Worm (Caenorhabditis elegans) whole organism, L4 larva: ENCODE results near the gene C02F5.13.

ENCODE experiments used
- F26F4.8 ChIP-seq: fragments of 200-800 bp; sonication (Bioruptor generic); conservative IDR thresholded peaks from 2 replicates; pipeline ENCODE4 v1.3.6; 2022; ENCODE audit warnings: missing genetic modification characterization, missing compliant biosample characterization
- Y105C5A.15 ChIP-seq: fragments of 200-800 bp; sonication (Bioruptor generic); IDR thresholded peaks from 2 replicates; pipeline ENCODE4 v1.3.6; 2022; ENCODE audit warnings: missing genetic modification characterization, missing compliant biosample characterization
- Y75B8A.6 ChIP-seq: fragments of 200-800 bp; sonication (Bioruptor generic); IDR thresholded peaks from 2 replicates; pipeline ENCODE4 v1.3.6; 2022; ENCODE audit warnings: missing genetic modification reagents, missing genetic modification characterization, missing compliant biosample characterization
- aly-2 ChIP-seq: sonication (generic microtip); optimal IDR thresholded peaks from 2 replicates; lab custom pipeline; 2018; ENCODE audit warnings: missing biosample characterization, missing genetic modification characterization
- ceh-28 ChIP-seq: fragments of 150-350 bp; optimal IDR thresholded peaks from 2 replicates; lab custom pipeline; 2014; ENCODE audit warnings: missing biosample characterization, missing genetic modification reagents, missing genetic modification characterization
- ceh-32 ChIP-seq: sonication (generic microtip); optimal IDR thresholded peaks from 2 replicates; lab custom pipeline; 2016; ENCODE audit warnings: mild to moderate bottlenecking, missing genetic modification characterization, missing compliant biosample characterization; ENCODE audit not compliant: poor library complexity
- ces-1 ChIP-seq: fragments of 150-350 bp; sonication (generic microtip); optimal IDR thresholded peaks from 4 replicates; lab custom pipeline; 2014; ENCODE audit warnings: missing biosample characterization, missing genetic modification reagents, missing genetic modification characterization
- ctbp-1 ChIP-seq: fragments of 200-800 bp; sonication (Bioruptor generic); IDR thresholded peaks from 2 replicates; pipeline ENCODE4 v1.3.6; 2022; ENCODE audit warnings: missing genetic modification reagents, missing genetic modification characterization, missing compliant biosample characterization
- daf-16 ChIP-seq, 3 experiments: sonication (generic microtip); optimal IDR thresholded peaks; 2 replicates each; lab custom pipeline; 2016 to 2017; ENCODE audit warnings: missing genetic modification characterization in 3 of 3, missing genetic modification reagents in 3 of 3, mild to moderate bottlenecking in 2 of 3, missing compliant biosample characterization in 2 of 3, missing biosample characterization in 1 of 3, moderate library complexity in 1 of 3
- dmd-6 ChIP-seq: fragments of 200-800 bp; sonication (Bioruptor generic); IDR thresholded peaks from 2 replicates; pipeline ENCODE4 v1.3.6; 2022; ENCODE audit warnings: missing genetic modification reagents, missing genetic modification characterization, missing compliant biosample characterization
- dmd-8 ChIP-seq: fragments of 200-800 bp; sonication (Bioruptor generic); IDR thresholded peaks from 2 replicates; pipeline ENCODE4 v1.3.6; 2022; ENCODE audit warnings: missing genetic modification characterization, missing compliant biosample characterization
- dmd-9 ChIP-seq: fragments of 200-800 bp; sonication (Bioruptor generic); IDR thresholded peaks from 2 replicates; pipeline ENCODE4 v1.3.6; 2022; ENCODE audit warnings: missing genetic modification reagents, missing genetic modification characterization, missing compliant biosample characterization
- dve-1 ChIP-seq: sonication (generic microtip); optimal IDR thresholded peaks from 2 replicates; lab custom pipeline; 2017; ENCODE audit warnings: antibody characterized with exemption, mild to moderate bottlenecking, missing genetic modification characterization, missing compliant biosample characterization; ENCODE audit not compliant: insufficient read depth
- egl-27 ChIP-seq: sonication (generic microtip); optimal IDR thresholded peaks from 3 replicates; lab custom pipeline; 2017; ENCODE audit warnings: missing biosample characterization, missing genetic modification reagents, missing genetic modification characterization
- egl-43 ChIP-seq: fragments of 200-800 bp; sonication (Bioruptor generic); IDR thresholded peaks from 2 replicates; pipeline ENCODE4 v1.3.6; 2022; ENCODE audit warnings: missing genetic modification reagents, missing genetic modification characterization, missing compliant biosample characterization
- hlh-11 ChIP-seq: fragments of 200-800 bp; sonication (Bioruptor generic); optimal IDR thresholded peaks from 2 replicates; lab custom pipeline; 2018; ENCODE audit warnings: mild to moderate bottlenecking, missing genetic modification characterization, missing compliant biosample characterization
- hlh-30 ChIP-seq: sonication (generic microtip); optimal IDR thresholded peaks from 2 replicates; lab custom pipeline; 2017; ENCODE audit warnings: antibody characterized with exemption, mild to moderate bottlenecking, missing genetic modification characterization, missing compliant biosample characterization; ENCODE audit not compliant: insufficient read depth
- hmg-1.1 ChIP-seq: fragments of 200-800 bp; sonication (Bioruptor generic); IDR thresholded peaks from 2 replicates; pipeline ENCODE4 v1.3.6; 2022; ENCODE audit warnings: missing genetic modification reagents, missing genetic modification characterization, missing compliant biosample characterization
- lin-1 ChIP-seq: fragments of 200-800 bp; sonication (Bioruptor generic); IDR thresholded peaks from 2 replicates; pipeline ENCODE4 v1.3.6; 2022; ENCODE audit warnings: missing genetic modification reagents, missing genetic modification characterization, missing compliant biosample characterization
- lin-15B ChIP-seq: fragments of 150-350 bp; sonication (generic microtip); optimal IDR thresholded peaks from 3 replicates; lab custom pipeline; 2014; ENCODE audit warnings: missing biosample characterization, missing genetic modification characterization
- lin-38 ChIP-seq: fragments of 200-800 bp; sonication (Bioruptor generic); IDR thresholded peaks from 2 replicates; pipeline ENCODE4 v1.3.6; 2022; ENCODE audit warnings: missing genetic modification reagents, missing genetic modification characterization, missing compliant biosample characterization
- lsy-2 ChIP-seq, 2 experiments: fragments of 150-350 bp in 1 of 2; sonication (generic microtip) in 1 of 2; optimal IDR thresholded peaks; 2 replicates each; lab custom pipeline; 2014 to 2017; ENCODE audit warnings: missing biosample characterization in 2 of 2, missing genetic modification characterization in 2 of 2
- mep-1 ChIP-seq: fragments of 150-350 bp; sonication (generic microtip); optimal IDR thresholded peaks from 3 replicates; lab custom pipeline; 2014; ENCODE audit warnings: missing biosample characterization, missing genetic modification characterization
- mes-2 ChIP-seq: sonication (generic microtip); optimal IDR thresholded peaks from 2 replicates; lab custom pipeline; 2016; ENCODE audit warnings: missing genotype, mild to moderate bottlenecking, missing genetic modification characterization, missing compliant biosample characterization; ENCODE audit not compliant: poor library complexity, severe bottlenecking
- mxl-3 ChIP-seq: fragments of 200-800 bp; sonication (Bioruptor generic); optimal IDR thresholded peaks from 2 replicates; lab custom pipeline; 2018; ENCODE audit warnings: mild to moderate bottlenecking, missing genetic modification characterization, missing compliant biosample characterization
- nhr-102 ChIP-seq: sonication (generic microtip); optimal IDR thresholded peaks from 2 replicates; lab custom pipeline; 2016; ENCODE audit warnings: mild to moderate bottlenecking, missing genetic modification characterization, moderate library complexity, missing compliant biosample characterization
- nhr-25 ChIP-seq: sonication (generic microtip); optimal IDR thresholded peaks from 2 replicates; lab custom pipeline; 2017; ENCODE audit warnings: missing genetic modification characterization, mild to moderate bottlenecking, missing compliant biosample characterization, antibody characterized with exemption, moderate library complexity, borderline replicate concordance; ENCODE audit not compliant: insufficient read depth
- nhr-28 ChIP-seq: fragments of 150-350 bp; optimal IDR thresholded peaks from 2 replicates; lab custom pipeline; 2014; ENCODE audit warnings: missing biosample characterization, missing genetic modification characterization
- nhr-48 ChIP-seq: sonication (generic microtip); optimal IDR thresholded peaks from 2 replicates; lab custom pipeline; 2016; ENCODE audit warnings: mild to moderate bottlenecking, missing genetic modification characterization, missing compliant biosample characterization
- nhr-76 ChIP-seq: fragments of 150-350 bp; optimal IDR thresholded peaks from 2 replicates; lab custom pipeline; 2014; ENCODE audit warnings: missing biosample characterization, missing genetic modification characterization
- pha-4 ChIP-seq, 2 experiments: fragments of 150-350 bp in 1 of 2; fragments of 200-800 bp in 1 of 2; sonication (Bioruptor generic) in 1 of 2; IDR thresholded peaks in 1 of 2; optimal IDR thresholded peaks in 1 of 2; 2 replicates each; pipeline versions ENCODE4 v1.3.6 to Lab custom; 2014 to 2022; ENCODE audit warnings: missing genetic modification characterization in 2 of 2, missing genetic modification reagents in 2 of 2, missing biosample characterization in 1 of 2, missing compliant biosample characterization in 1 of 2
- pqm-1 ChIP-seq: sonication (generic microtip); optimal IDR thresholded peaks from 2 replicates; lab custom pipeline; 2017; ENCODE audit warnings: missing biosample characterization, missing genetic modification characterization
- sdz-12 ChIP-seq: fragments of 200-800 bp; sonication (Bioruptor generic); optimal IDR thresholded peaks from 2 replicates; lab custom pipeline; 2018; ENCODE audit warnings: mild to moderate bottlenecking, missing genetic modification characterization, missing compliant biosample characterization
- skn-1 ChIP-seq: fragments of 150-350 bp; optimal IDR thresholded peaks from 2 replicates; lab custom pipeline; 2014; ENCODE audit warnings: missing biosample characterization, missing genetic modification characterization
- tra-1 ChIP-seq: fragments of 200-800 bp; sonication (Bioruptor generic); IDR thresholded peaks from 2 replicates; pipeline ENCODE4 v1.3.6; 2022; ENCODE audit warnings: missing genetic modification reagents, missing genetic modification characterization, missing compliant biosample characterization
- unc-62 ChIP-seq, 3 experiments: fragments of 150-350 bp in 1 of 3; sonication (generic microtip); optimal IDR thresholded peaks in 2 of 3; peaks in 1 of 3; 1 replicate in 1 of 3; 2 replicates in 2 of 3; lab custom pipeline; 2014 to 2017; ENCODE audit warnings: missing biosample characterization in 3 of 3, missing genetic modification characterization in 3 of 3, missing genetic modification reagents in 3 of 3, missing genotype in 1 of 3
- vab-7 ChIP-seq: fragments of 200-800 bp; sonication (Bioruptor generic); IDR thresholded peaks from 2 replicates; pipeline ENCODE4 v1.3.6; 2022; ENCODE audit warnings: missing genetic modification reagents, missing genetic modification characterization, missing compliant biosample characterization
- zip-11 ChIP-seq: fragments of 200-800 bp; sonication (Bioruptor generic); IDR thresholded peaks from 2 replicates; pipeline ENCODE4 v1.3.6; 2022; ENCODE audit warnings: missing genetic modification characterization, missing compliant biosample characterization

Gene C02F5.13

DNA sequence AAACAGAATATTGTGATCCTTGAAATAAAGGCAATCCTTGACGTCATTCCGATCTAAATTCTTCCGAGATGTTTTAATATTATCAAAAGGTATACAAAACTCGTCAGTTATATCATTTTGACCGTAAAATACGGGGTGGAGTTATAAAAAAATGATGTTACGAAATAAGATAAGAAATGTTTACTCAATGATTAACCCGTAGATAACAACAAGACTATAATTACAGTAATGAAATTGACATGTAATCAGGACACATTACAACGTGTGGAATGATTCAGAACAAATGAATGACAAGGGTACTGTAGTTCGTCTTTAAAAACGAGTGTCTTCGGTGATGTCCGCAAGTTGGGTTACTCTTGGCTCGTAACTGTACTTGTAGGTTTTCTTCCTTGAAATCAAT lies 9.3 kb upstream of the C02F5.13 start, which contains the start of gene tsp-2 (continued):
- peak; percentile 76 for TF ChIP-seq dve-1
- no peak for TF ChIP-seq Y105C5A.15 (GFP tag; lab: Robert Waterston, UW)
- TF ChIP-seq nhr-25 (tag; lab: Kevin White, UChicago) = no peak
- no peak for TF ChIP-seq nhr-102 (tag; lab: Kevin White, UChicago)
- peak; percentile 88 for TF ChIP-seq nhr-28 (tag; lab: Kevin White, UChicago)
- no peak for TF ChIP-seq egl-43 (GFP tag; lab: Robert Waterston, UW)
- TF ChIP-seq pqm-1 = peak; percentile 39
- no peak for TF ChIP-seq aly-2 (tag; lab: Kevin White, UChicago)
- no peak for TF ChIP-seq pha-4 (GFP tag; IDR thresholded peaks at IDR 0.05; lab: Robert Waterston, UW)
- TF ChIP-seq pha-4 (tag; optimal IDR thresholded peaks at IDR 0.05; lab: Kevin White, UChicago) = no peak
- no peak for TF ChIP-seq mxl-3 (GFP tag; lab: Kevin White, UChicago)

DNA sequence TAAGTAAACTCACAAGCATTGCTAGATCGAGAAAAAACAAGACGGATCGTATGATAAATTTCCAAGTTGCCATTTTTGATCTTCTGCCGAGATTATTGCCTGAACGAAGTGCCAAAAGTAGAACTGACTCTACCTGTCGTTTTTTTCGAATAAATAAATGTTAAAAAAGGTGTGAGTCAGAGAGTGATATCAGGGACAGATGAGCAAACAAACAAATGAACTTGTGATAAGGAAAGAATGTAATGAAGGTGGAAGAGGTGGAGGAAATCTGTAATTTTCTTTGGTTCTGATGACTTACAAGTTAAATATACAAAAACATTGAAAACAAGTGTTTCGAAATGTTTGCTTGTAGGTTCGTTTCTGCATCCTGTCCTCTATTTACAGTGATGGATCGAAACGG lies 7.8 kb upstream of the C02F5.13 start, which contains the start of gene tsp-1:
Gene tsp-1 (minus strand): TSS at position 99 of the 400 bp plus-strand sequence.
- no peak for TF ChIP-seq sdz-12 (GFP tag; lab: Kevin White, UChicago)
- TF ChIP-seq nhr-28 (tag; lab: Kevin White, UChicago) = peak; percentile 27
- no peak for TF ChIP-seq lin-15B (tag; lab: Kevin White, UChicago)
- TF ChIP-seq pqm-1 = peak; percentile 55
- TF ChIP-seq daf-16 (GFP tag; optimal IDR thresholded peaks at IDR 0.05; lab: Kevin White, UChicago) = no peak
- TF ChIP-seq daf-16 (tag; optimal IDR thresholded peaks at IDR 0.05; lab: Kevin White, UChicago) = peak; percentile 35

DNA sequence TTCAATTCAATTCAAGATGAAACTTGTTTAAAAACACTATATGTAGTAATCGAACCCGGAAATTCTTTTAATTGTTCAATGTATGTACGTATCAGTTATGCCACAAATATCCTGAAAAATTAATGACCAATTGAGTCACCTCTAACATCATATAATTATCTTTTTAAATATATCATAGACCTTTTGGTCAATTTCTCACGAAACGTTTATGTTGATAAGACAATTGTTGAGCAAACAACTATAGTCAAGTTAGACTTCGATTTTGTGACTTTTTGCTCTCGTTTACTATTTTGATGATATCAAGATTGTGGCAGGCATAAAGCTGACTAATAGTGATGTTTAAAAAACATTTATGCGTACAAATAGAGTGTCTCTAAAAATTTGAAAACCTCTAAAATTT lies 6.9 kb upstream of the C02F5.13 start:
- TF ChIP-seq dve-1 (peak; percentile 1), nhr-28 (tag; lab: Kevin White, UChicago) (peak; percentile 22), ceh-32 (tag; lab: Kevin White, UChicago) (no peak), lin-38 (GFP tag; lab: Robert Waterston, UW) (no peak), pqm-1 (peak; percentile 13), hlh-11 (tag; lab: Kevin White, UChicago) (peak; percentile 11), daf-16 (GFP tag; optimal IDR thresholded peaks at IDR 0.05; lab: Kevin White, UChicago) (no peak), daf-16 (tag; optimal IDR thresholded peaks at IDR 0.05; lab: Kevin White, UChicago) (peak; percentile 58)

DNA sequence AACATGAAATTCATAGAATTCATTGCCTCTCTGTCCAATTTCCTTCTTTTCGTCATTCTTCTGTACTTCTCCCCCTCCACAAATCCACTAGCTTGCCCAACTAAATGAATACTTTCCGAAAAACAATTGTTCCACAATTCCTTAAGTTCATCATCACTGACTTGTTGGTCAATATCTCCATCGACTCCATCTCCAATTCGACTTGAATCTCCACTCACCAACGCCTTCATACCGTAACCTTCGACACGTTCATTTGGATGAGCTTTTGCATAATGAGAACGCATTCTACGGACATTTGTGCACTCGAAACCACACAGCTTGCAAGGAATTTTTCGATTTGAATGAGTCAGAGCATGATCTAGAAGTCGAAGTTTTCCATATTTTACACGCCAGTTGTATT lies 6.2 kb upstream of the C02F5.13 start:
- TF ChIP-seq skn-1 = no peak
- TF ChIP-seq unc-62 (GFP tag; optimal IDR thresholded peaks at IDR 0.05 in 1 of 2; lab: Kevin White, UChicago) = peak in 1 of 2 experiments; percentile 95
- TF ChIP-seq unc-62 (tag; optimal IDR thresholded peaks at IDR 0.05; lab: Kevin White, UChicago) = no peak

DNA sequence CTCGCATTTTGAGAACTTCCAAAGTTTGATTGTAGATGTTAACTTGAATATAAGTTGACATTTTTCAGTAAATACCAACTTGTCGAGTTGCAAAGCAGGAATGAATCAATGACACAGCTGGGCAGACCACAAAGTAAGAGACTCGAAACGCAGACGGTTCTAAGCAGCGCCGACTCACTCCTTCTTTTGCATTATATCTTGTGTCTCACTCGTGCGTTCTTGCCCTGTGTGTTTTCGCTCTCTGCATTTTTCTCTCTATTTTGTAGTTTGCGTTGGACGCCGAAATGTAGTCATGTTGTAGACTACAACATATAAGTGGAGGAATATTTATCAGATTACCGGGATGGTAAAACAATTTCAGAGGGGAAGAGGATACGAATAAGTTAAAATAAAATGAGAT lies 4.3 kb upstream of the C02F5.13 start, which contains the start of gene C02F5.12:
Gene C02F5.12 (minus strand): TSS at position 221 of the 400 bp plus-strand sequence.
- no peak for TF ChIP-seq lin-1
- TF ChIP-seq hlh-11 (tag; lab: Kevin White, UChicago) = peak; percentile 64
- peak; percentile 51 for TF ChIP-seq lin-38 (GFP tag; lab: Robert Waterston, UW)
- no peak for TF ChIP-seq Y105C5A.15 (GFP tag; lab: Robert Waterston, UW)
- 0 out of 2 replicates have a peak, but pooled peaks have one; percentile 45 for TF ChIP-seq dmd-8 (GFP tag; lab: Robert Waterston, UW)
- no peak for TF ChIP-seq nhr-76
- TF ChIP-seq lsy-2 (tag; optimal IDR thresholded peaks at IDR 0.05; lab: Kevin White, UChicago) = peak in 1 of 2 experiments; percentile 53
- no peak for TF ChIP-seq ceh-28
- TF ChIP-seq mep-1 = peak; percentile 63
- no peak for TF ChIP-seq dmd-9
- TF ChIP-seq mes-2 (tag; lab: Kevin White, UChicago) = peak; percentile 53
- no peak for TF ChIP-seq pqm-1
- TF ChIP-seq hlh-30 (tag; lab: Kevin White, UChicago) = peak; percentile 79
- no peak for TF ChIP-seq Y75B8A.6
- no peak for TF ChIP-seq zip-11 (GFP tag; lab: Robert Waterston, UW)
- TF ChIP-seq vab-7 (GFP tag; lab: Robert Waterston, UW) = no peak
- TF ChIP-seq egl-27 (tag; lab: Kevin White, UChicago) = no peak
- TF ChIP-seq dmd-6 (GFP tag; lab: Robert Waterston, UW) = peak; percentile 17; the same call in 1 of the 2 replicates
- TF ChIP-seq mxl-3 (GFP tag; lab: Kevin White, UChicago) = no peak
- no peak for TF ChIP-seq tra-1
- peak; percentile 51 for TF ChIP-seq dve-1
- TF ChIP-seq ces-1 (GFP tag; lab: Kevin White, UChicago) = no peak
- TF ChIP-seq daf-16 (GFP tag; optimal IDR thresholded peaks at IDR 0.05; lab: Kevin White, UChicago) = no peak
- TF ChIP-seq daf-16 (tag; optimal IDR thresholded peaks at IDR 0.05; lab: Kevin White, UChicago) = peak; percentile 39
- peak; percentile 9 for TF ChIP-seq nhr-48 (tag; lab: Kevin White, UChicago)
- TF ChIP-seq ctbp-1 = no peak
- 0 out of 2 replicates have a peak, but pooled peaks have one; percentile 40 for TF ChIP-seq hmg-1.1 (GFP tag; lab: Robert Waterston, UW)
- no peak for TF ChIP-seq F26F4.8 (GFP tag; lab: Robert Waterston, UW)
